Worm (Caenorhabditis elegans): Measurements from ENCODE around the gene F58F9.1.

ce11 chrIV:6275671-6276209, 26.1 kb downstream of the F58F9.1 start, which contains the start of the genes aat-4 and T13A10.1:
- no peak for TF ChIP-seq ama-1 (optimal IDR thresholded peaks at IDR 0.05)
- TF ChIP-seq ces-1 (GFP tag; optimal IDR thresholded peaks at IDR 0.05), result no peak
- TF ChIP-seq nhr-28 (tag; optimal IDR thresholded peaks at IDR 0.05), result peak; percentile 60
- TF ChIP-seq nhr-11 (tag; optimal IDR thresholded peaks at IDR 0.05), result no peak
- no peak for TF ChIP-seq nhr-237 (tag; optimal IDR thresholded peaks at IDR 0.05)
- no peak for TF ChIP-seq tag-97 (GFP tag; IDR thresholded peaks at IDR 0.05)
